Worm (Caenorhabditis elegans) whole organism, late embryonic: Measurements from ENCODE around the gene C10B5.1.

Source experiments
- K02D7.2 ChIP-seq: sonication (generic microtip); optimal IDR thresholded peaks from 2 replicates; lab custom pipeline; 2017; ENCODE audit warnings: mild to moderate bottlenecking, missing genetic modification characterization, missing compliant biosample characterization
- Y22D7AL.16 ChIP-seq: sonication (generic microtip); optimal IDR thresholded peaks from 2 replicates; lab custom pipeline; 2016; ENCODE audit warnings: missing genetic modification characterization, missing compliant biosample characterization
- ceh-45 ChIP-seq: fragments of 200-800 bp; sonication (Bioruptor generic); IDR thresholded peaks from 2 replicates; pipeline ENCODE4 v1.3.6; 2022; ENCODE audit warnings: missing genetic modification reagents, missing genetic modification characterization, missing compliant biosample characterization
- mec-3 ChIP-seq: sonication (generic microtip); optimal IDR thresholded peaks from 2 replicates; lab custom pipeline; 2016; ENCODE audit warnings: borderline replicate concordance, missing genetic modification characterization, missing compliant biosample characterization
- ttx-3 ChIP-seq: sonication (generic microtip); optimal IDR thresholded peaks from 2 replicates; lab custom pipeline; 2016; ENCODE audit warnings: missing genetic modification reagents, missing genetic modification characterization, missing compliant biosample characterization

The C10B5.1 gene

ce11 chrV:8632788-8633187 is 51.7 kb downstream of the C10B5.1 start:
- TF ChIP-seq ceh-45 (GFP tag; lab: Robert Waterston, UW) (no peak), K02D7.2 (no peak), mec-3 (tag; lab: Kevin White, UChicago) (no peak), ttx-3 (no peak), Y22D7AL.16 (tag; lab: Kevin White, UChicago) (no peak)
